Worm (Caenorhabditis elegans): ENCODE measurements around the gene srj-14.

srj-14 gene

ce11 chrV:7400588-7400987, 31.1 kb downstream of the srj-14 start, which contains the start of gene srx-60:
TSS of gene srx-60 (plus strand) at chrV:7400888.
- TF ChIP-seq pat-9 (tag; optimal IDR thresholded peaks at IDR 0.05) (no peak), nhr-11 (tag; optimal IDR thresholded peaks at IDR 0.05) (no peak), fkh-10 (GFP tag; optimal IDR thresholded peaks at IDR 0.05) (no peak), ceh-24 (tag; optimal IDR thresholded peaks at IDR 0.05) (no peak), odd-2 (tag; optimal IDR thresholded peaks at IDR 0.05) (no peak), ceh-14 (tag; optimal IDR thresholded peaks at IDR 0.05) (no peak), ama-1 (optimal IDR thresholded peaks at IDR 0.05) (no peak), fkh-6 (tag; optimal IDR thresholded peaks at IDR 0.05) (no peak), mec-3 (tag; optimal IDR thresholded peaks at IDR 0.05; ENCODE audit: borderline replicate concordance) (no peak), hlh-6 (tag; optimal IDR thresholded peaks at IDR 0.05) (no peak), ref-2 (tag; optimal IDR thresholded peaks at IDR 0.05) (no peak)

ce11 chrV:7402355-7402754, 32.8 kb downstream of the srj-14 start, which contains the start of gene srj-13:
TSS of gene srj-13 (plus strand) at chrV:7402655.
- no peak for TF ChIP-seq nhr-232 (tag; optimal IDR thresholded peaks at IDR 0.05)
- TF ChIP-seq sox-4 (tag; optimal IDR thresholded peaks at IDR 0.05): no peak
- no peak for TF ChIP-seq syd-9 (tag; optimal IDR thresholded peaks at IDR 0.05)
- no peak for TF ChIP-seq ceh-34 (tag; optimal IDR thresholded peaks at IDR 0.05)
- TF ChIP-seq ceh-18 (tag; optimal IDR thresholded peaks at IDR 0.05): no peak
- TF ChIP-seq ceh-22 (tag; optimal IDR thresholded peaks at IDR 0.05): no peak
- no peak for TF ChIP-seq ceh-45 (GFP tag; IDR thresholded peaks at IDR 0.05)
- TF ChIP-seq dve-1 (tag; optimal IDR thresholded peaks at IDR 0.05): no peak
- no peak for TF ChIP-seq ref-2 (tag; optimal IDR thresholded peaks at IDR 0.05)
- no peak for TF ChIP-seq elt-2 (tag; optimal IDR thresholded peaks at IDR 0.05)
- no peak for TF ChIP-seq ceh-30 (tag; optimal IDR thresholded peaks at IDR 0.05)
- no peak for TF ChIP-seq ztf-16 (tag; optimal IDR thresholded peaks at IDR 0.05)
- TF ChIP-seq pha-4 (tag; optimal IDR thresholded peaks at IDR 0.05): no peak
- TF ChIP-seq rnt-1 (tag; optimal IDR thresholded peaks at IDR 0.05): no peak
- TF ChIP-seq pax-1 (tag; optimal IDR thresholded peaks at IDR 0.05): no peak

- TF ChIP-seq dve-1 (tag; optimal IDR thresholded peaks at IDR 0.05) (no peak), ttx-3 (tag; optimal IDR thresholded peaks at IDR 0.05) (no peak), ceh-45 (GFP tag; IDR thresholded peaks at IDR 0.05) (no peak)
These were observed 34.0 kb downstream of the srj-14 start for ce11 chrV:7403501-7403900.

ce11 chrV:7408520-7408919, 39.0 kb downstream of the srj-14 start, which contains the start of gene srt-6:
TSS of gene srt-6 (minus strand) at chrV:7408814.
- no peak for TF ChIP-seq mec-3 (tag; optimal IDR thresholded peaks at IDR 0.05; ENCODE audit: borderline replicate concordance)
- TF ChIP-seq nhr-232 (tag; optimal IDR thresholded peaks at IDR 0.05): no peak
- TF ChIP-seq nfya-1 (tag; optimal IDR thresholded peaks at IDR 0.05): no peak
- TF ChIP-seq ceh-30 (tag; optimal IDR thresholded peaks at IDR 0.05): no peak

- TF ChIP-seq ztf-16 (tag; optimal IDR thresholded peaks at IDR 0.05) (no peak), ceh-9 (tag; optimal IDR thresholded peaks at IDR 0.05) (no peak), che-1 (tag; optimal IDR thresholded peaks at IDR 0.05) (no peak), ahr-1 (tag; optimal IDR thresholded peaks at IDR 0.05) (no peak), sox-4 (tag; optimal IDR thresholded peaks at IDR 0.05) (no peak), ttx-3 (tag; optimal IDR thresholded peaks at IDR 0.05) (no peak), dmd-4 (tag; optimal IDR thresholded peaks at IDR 0.05; ENCODE audit: borderline replicate concordance) (no peak), npax-4 (tag; optimal IDR thresholded peaks at IDR 0.05) (no peak), K09A11.1 (tag; optimal IDR thresholded peaks at IDR 0.05; ENCODE audit: insufficient read depth) (no peak), ceh-19 (GFP tag; optimal IDR thresholded peaks at IDR 0.05) (no peak)
These were observed 40.1 kb downstream of the srj-14 start, which contains the start of gene R13D7.2 for ce11 chrV:7409599-7409998. TSS of gene R13D7.2 (plus strand) at chrV:7409899.
